Worm (Caenorhabditis elegans): ENCODE measurements around the gene srbc-37.

DNA sequence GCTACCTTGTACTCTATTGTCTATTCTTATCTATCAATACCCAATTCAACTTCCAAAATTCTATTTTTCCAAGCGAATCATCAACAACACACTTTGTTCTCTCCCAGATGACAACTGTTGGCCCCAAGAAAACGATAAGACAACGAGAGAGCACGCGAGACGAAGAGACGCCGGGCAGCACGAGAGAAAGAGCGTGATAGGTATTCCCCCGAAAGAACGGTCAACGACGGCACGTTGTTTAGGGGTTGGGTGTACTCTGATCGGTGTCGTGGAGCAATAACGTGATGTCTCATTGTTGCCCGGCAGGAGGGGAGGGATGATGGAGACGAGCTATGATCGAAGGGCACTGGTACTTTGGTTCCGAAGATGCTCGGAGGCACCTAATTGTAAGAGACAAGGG is 29.0 kb downstream of the srbc-37 start:
- TF ChIP-seq madf-6 (GFP tag; IDR thresholded peaks at IDR 0.05): 0 out of 2 replicates have a peak, but pooled peaks have one; percentile 31
- TF ChIP-seq snpc-4 (GFP tag; optimal IDR thresholded peaks at IDR 0.05): no peak
- TF ChIP-seq snpc-4 (tag; optimal IDR thresholded peaks at IDR 0.05): peak in 2 of 4 experiments; percentile 41 to 47
- TF ChIP-seq hsf-1 (GFP tag; IDR thresholded peaks at IDR 0.05): no peak
- no peak for TF ChIP-seq hrde-1 (tag; optimal IDR thresholded peaks at IDR 0.05; ENCODE audit: borderline replicate concordance)
- TF ChIP-seq ama-1 (optimal IDR thresholded peaks at IDR 0.05): peak; percentile 1
- no peak for TF ChIP-seq ama-1 (GFP tag; optimal IDR thresholded peaks at IDR 0.05)
- TF ChIP-seq lag-1 (GFP tag; IDR thresholded peaks at IDR 0.05): no peak
- no peak for TF ChIP-seq sdz-38 (tag; optimal IDR thresholded peaks at IDR 0.05)
- TF ChIP-seq nhr-90 (tag; optimal IDR thresholded peaks at IDR 0.05): peak; percentile 79
- no peak for TF ChIP-seq unc-130 (GFP tag; optimal IDR thresholded peaks at IDR 0.05)
- TF ChIP-seq chd-7 (tag; optimal IDR thresholded peaks at IDR 0.05): peak; percentile 93
- TF ChIP-seq xnd-1 (tag; optimal IDR thresholded peaks at IDR 0.05): no peak
- TF ChIP-seq gei-17 (GFP tag; optimal IDR thresholded peaks at IDR 0.05): peak; percentile 55
- TF ChIP-seq aptf-3 (GFP tag; IDR thresholded peaks at IDR 0.05): no peak
